Fruit fly (Drosophila melanogaster) whole organism, embryonic: ENCODE measurements around the gene dod.
A peak's percentile ranks its signal among the peaks of the same experiment; 100 is the strongest.

Source experiments
- Antp ChIP-seq: fragments of 200-800 bp; sonication (Bioruptor generic); optimal IDR thresholded peaks from 3 replicates; lab custom pipeline; 2016; ENCODE audit warnings: missing biosample characterization, missing genetic modification characterization
- Atf6 ChIP-seq: fragments of 200-800 bp; sonication (Bioruptor generic); IDR thresholded peaks from 2 replicates; pipeline ENCODE4 v1.3.6; 2022; ENCODE audit warnings: missing biosample characterization, missing genetic modification characterization
- BtbVII ChIP-seq: fragments of 200-800 bp; sonication (Bioruptor generic); optimal IDR thresholded peaks from 3 replicates; lab custom pipeline; 2017; ENCODE audit warnings: missing biosample characterization, mild to moderate bottlenecking, missing genetic modification characterization
- C15 ChIP-seq: fragments of 200-800 bp; sonication (Bioruptor generic); IDR thresholded peaks from 3 replicates; pipeline ENCODE4 v1.3.6; 2022; ENCODE audit warnings: missing biosample characterization, missing genetic modification characterization
- CG10366 ChIP-seq: fragments of 200-800 bp; sonication (Bioruptor generic); IDR thresholded peaks from 2 replicates; pipeline ENCODE4 v1.3.6; 2022; ENCODE audit warnings: missing biosample characterization, missing genetic modification characterization
- CG11504 ChIP-seq: fragments of 200-800 bp; sonication (Bioruptor generic); optimal IDR thresholded peaks from 3 replicates; lab custom pipeline; 2019; ENCODE audit warnings: missing biosample characterization, mild to moderate bottlenecking, missing genetic modification characterization, moderate library complexity
- CG11696 ChIP-seq: fragments of 200-800 bp; sonication (Bioruptor generic); IDR thresholded peaks from 2 replicates; pipeline ENCODE4 v1.3.6; 2022; ENCODE audit warnings: missing biosample characterization, missing genetic modification characterization
- CG13424 ChIP-seq: fragments of 200-800 bp; sonication (Bioruptor generic); optimal IDR thresholded peaks from 2 replicates; lab custom pipeline; 2019; ENCODE audit warnings: missing biosample characterization, mild to moderate bottlenecking, missing genetic modification characterization, moderate library complexity
- CG2199 ChIP-seq: fragments of 200-800 bp; sonication (Bioruptor generic); IDR thresholded peaks from 3 replicates; pipeline ENCODE4 v1.3.6; 2022; ENCODE audit warnings: missing biosample characterization, missing genetic modification characterization
- CG3065 ChIP-seq: fragments of 200-800 bp; sonication (Bioruptor generic); optimal IDR thresholded peaks from 2 replicates; lab custom pipeline; 2016; ENCODE audit warnings: missing biosample characterization, missing genetic modification characterization
- CG4424 ChIP-seq: fragments of 200-800 bp; sonication (Bioruptor generic); optimal IDR thresholded peaks from 3 replicates; lab custom pipeline; 2016; ENCODE audit warnings: missing biosample characterization, missing genetic modification characterization
- CG5245 ChIP-seq: fragments of 200-800 bp; sonication (Bioruptor generic); optimal IDR thresholded peaks from 3 replicates; lab custom pipeline; 2016; ENCODE audit warnings: missing biosample characterization, missing genetic modification characterization
- CG7987 ChIP-seq: fragments of 200-800 bp; sonication (Bioruptor generic); optimal IDR thresholded peaks from 2 replicates; lab custom pipeline; 2018; ENCODE audit warnings: missing biosample characterization, mild to moderate bottlenecking, missing genetic modification characterization, moderate library complexity
- CG8388 ChIP-seq: fragments of 200-800 bp; sonication (Bioruptor generic); optimal IDR thresholded peaks from 2 replicates; lab custom pipeline; 2019; ENCODE audit warnings: missing biosample characterization, mild to moderate bottlenecking, missing genetic modification characterization, moderate library complexity
- CTCF ChIP-seq: fragments of 200-800 bp; sonication (Bioruptor generic); optimal IDR thresholded peaks from 2 replicates; lab custom pipeline; 2017; ENCODE audit warnings: missing biosample characterization, mild to moderate bottlenecking, missing genetic modification characterization, moderate library complexity
- Dll ChIP-seq: fragments of 200-800 bp; sonication (Bioruptor generic); IDR thresholded peaks from 4 replicates; pipeline ENCODE4 v1.3.6; 2022; ENCODE audit warnings: missing biosample characterization, missing genetic modification characterization; ENCODE audit not compliant: partially characterized antibody
- Doc3 ChIP-seq: fragments of 200-800 bp; sonication (Bioruptor generic); IDR thresholded peaks from 3 replicates; pipeline ENCODE4 v1.3.6; 2022; ENCODE audit warnings: missing biosample characterization, missing genetic modification characterization; ENCODE audit not compliant: partially characterized antibody
- E2f2 ChIP-seq: fragments of 200-800 bp; sonication (Bioruptor generic); IDR thresholded peaks from 2 replicates; pipeline ENCODE4 v1.3.6; 2022; ENCODE audit warnings: missing biosample characterization, missing genetic modification characterization
- Ets97D ChIP-seq: fragments of 200-800 bp; sonication (Bioruptor generic); optimal IDR thresholded peaks from 3 replicates; lab custom pipeline; 2016; ENCODE audit warnings: missing biosample characterization, missing genetic modification characterization
- H2.0 ChIP-seq: fragments of 200-800 bp; sonication (Bioruptor generic); IDR thresholded peaks from 2 replicates; pipeline ENCODE4 v1.3.6; 2022; ENCODE audit warnings: missing biosample characterization, missing genetic modification characterization
- HHEX ChIP-seq: fragments of 200-800 bp; sonication (Bioruptor generic); optimal IDR thresholded peaks from 3 replicates; lab custom pipeline; 2017; ENCODE audit warnings: missing biosample characterization, mild to moderate bottlenecking, missing genetic modification characterization, missing genetic modification reagents
- HLH3B ChIP-seq: fragments of 200-800 bp; sonication (Bioruptor generic); IDR thresholded peaks from 2 replicates; pipeline ENCODE4 v1.3.6; 2022; ENCODE audit warnings: missing biosample characterization, missing genetic modification characterization
- Hey ChIP-seq: fragments of 200-800 bp; sonication (Bioruptor generic); optimal IDR thresholded peaks from 3 replicates; lab custom pipeline; 2018; ENCODE audit warnings: missing biosample characterization, mild to moderate bottlenecking, missing genetic modification characterization
- Hr78 ChIP-seq, 2 experiments: fragments of 200-800 bp in 1 of 2; fragments of >200 bp in 1 of 2; sonication (Bioruptor generic) in 1 of 2; optimal IDR thresholded peaks; 2 replicates each; lab custom pipeline; 2017 to 2019; ENCODE audit warnings: missing biosample characterization in 2 of 2, missing genetic modification characterization in 2 of 2, mild to moderate bottlenecking in 1 of 2, moderate library complexity in 1 of 2
- Lim3 ChIP-seq: fragments of 200-800 bp; sonication (Bioruptor generic); IDR thresholded peaks from 2 replicates; pipeline ENCODE4 v1.3.6; 2022; ENCODE audit warnings: missing biosample characterization, missing genetic modification characterization
- Mrtf ChIP-seq: fragments of 200-800 bp; sonication (Bioruptor generic); IDR thresholded peaks from 3 replicates; pipeline ENCODE4 v1.3.6; 2022; ENCODE audit warnings: missing biosample characterization, missing genetic modification characterization
- Rfx ChIP-seq: fragments of 200-800 bp; sonication (Bioruptor generic); IDR thresholded peaks from 2 replicates; pipeline ENCODE4 v1.3.6; 2022; ENCODE audit warnings: missing biosample characterization, missing genetic modification characterization
- Sox102F ChIP-seq: fragments of 200-800 bp; sonication (Bioruptor generic); optimal IDR thresholded peaks from 2 replicates; lab custom pipeline; 2018; ENCODE audit warnings: missing biosample characterization, mild to moderate bottlenecking, missing genetic modification characterization, moderate library complexity
- Tbp ChIP-seq: fragments of >200 bp; optimal IDR thresholded peaks from 2 replicates; lab custom pipeline; 2018; ENCODE audit warnings: missing biosample characterization, missing genetic modification characterization
- Vsx1 ChIP-seq: fragments of 200-800 bp; sonication (Bioruptor generic); optimal IDR thresholded peaks from 2 replicates; lab custom pipeline; 2017; ENCODE audit warnings: missing biosample characterization, mild to moderate bottlenecking, missing genetic modification characterization, missing genetic modification reagents
- abd-A ChIP-seq: fragments of 200-800 bp; sonication (Bioruptor generic); optimal IDR thresholded peaks from 3 replicates; lab custom pipeline; 2019; ENCODE audit warnings: missing biosample characterization, mild to moderate bottlenecking, missing genetic modification characterization, moderate library complexity
- chm ChIP-seq: fragments of 200-800 bp; sonication (Bioruptor generic); IDR thresholded peaks from 2 replicates; pipeline ENCODE4 v1.3.6; 2022; ENCODE audit warnings: missing biosample characterization, missing genetic modification characterization
- cwo ChIP-seq: fragments of 200-800 bp; sonication (Bioruptor generic); optimal IDR thresholded peaks from 3 replicates; lab custom pipeline; 2017; ENCODE audit warnings: missing biosample characterization, missing genetic modification characterization, mild to moderate bottlenecking, moderate library complexity, missing genetic modification reagents
- dysf ChIP-seq: fragments of 200-800 bp; sonication (Bioruptor generic); IDR thresholded peaks from 3 replicates; pipeline ENCODE4 v1.3.6; 2022; ENCODE audit warnings: missing biosample characterization, missing genetic modification characterization
- exex ChIP-seq: fragments of 200-800 bp; sonication (Bioruptor generic); optimal IDR thresholded peaks from 4 replicates; lab custom pipeline; 2018; ENCODE audit warnings: missing biosample characterization, mild to moderate bottlenecking, missing genetic modification characterization, moderate library complexity
- fd3F ChIP-seq: fragments of 200-800 bp; sonication (Bioruptor generic); optimal IDR thresholded peaks from 2 replicates; lab custom pipeline; 2018; ENCODE audit warnings: missing biosample characterization, mild to moderate bottlenecking, missing genetic modification characterization, moderate library complexity
- gsb-n ChIP-seq: fragments of 200-800 bp; sonication (Bioruptor generic); optimal IDR thresholded peaks from 3 replicates; lab custom pipeline; 2018; ENCODE audit warnings: missing biosample characterization, mild to moderate bottlenecking, missing genetic modification characterization
- ham ChIP-seq: fragments of 200-800 bp; sonication (Bioruptor generic); IDR thresholded peaks from 2 replicates; pipeline ENCODE4 v1.3.6; 2022; ENCODE audit warnings: missing biosample characterization, missing genetic modification characterization
- jigr1 ChIP-seq: fragments of 200-800 bp; sonication (Bioruptor generic); IDR thresholded peaks from 3 replicates; pipeline ENCODE4 v1.3.6; 2022; ENCODE audit warnings: missing biosample characterization, missing genetic modification characterization
- mld ChIP-seq: fragments of 200-800 bp; sonication (Bioruptor generic); IDR thresholded peaks from 3 replicates; pipeline ENCODE4 v1.3.6; 2022; ENCODE audit warnings: missing biosample characterization, missing genetic modification characterization; ENCODE audit not compliant: partially characterized antibody
- nmo ChIP-seq: fragments of 200-800 bp; sonication (Bioruptor generic); optimal IDR thresholded peaks from 2 replicates; lab custom pipeline; 2018; ENCODE audit warnings: missing biosample characterization, mild to moderate bottlenecking, missing genetic modification characterization, moderate library complexity
- nom ChIP-seq: fragments of 200-800 bp; sonication (Bioruptor generic); optimal IDR thresholded peaks from 2 replicates; lab custom pipeline; 2017; ENCODE audit warnings: missing biosample characterization, missing genetic modification characterization, mild to moderate bottlenecking, moderate library complexity, missing genetic modification reagents
- pb ChIP-seq: fragments of 200-800 bp; sonication (Bioruptor generic); optimal IDR thresholded peaks from 3 replicates; lab custom pipeline; 2016; ENCODE audit warnings: missing biosample characterization, missing genetic modification characterization
- rib ChIP-seq: fragments of 200-800 bp; sonication (Bioruptor generic); IDR thresholded peaks from 2 replicates; pipeline ENCODE4 v1.3.6; 2022; ENCODE audit warnings: missing biosample characterization, missing genetic modification characterization
- sima ChIP-seq: fragments of 200-800 bp; sonication (Bioruptor generic); optimal IDR thresholded peaks from 2 replicates; lab custom pipeline; 2016; ENCODE audit warnings: missing biosample characterization, missing genetic modification characterization
- slou ChIP-seq: fragments of 200-800 bp; sonication (Bioruptor generic); optimal IDR thresholded peaks from 3 replicates; lab custom pipeline; 2016; ENCODE audit warnings: missing biosample characterization, missing genetic modification characterization
- stc ChIP-seq: fragments of 200-800 bp; sonication (Bioruptor generic); IDR thresholded peaks from 2 replicates; pipeline ENCODE4 v1.3.6; 2022; ENCODE audit warnings: missing biosample characterization, missing genetic modification characterization
- sug ChIP-seq: fragments of 200-800 bp; optimal IDR thresholded peaks from 2 replicates; lab custom pipeline; 2019; ENCODE audit warnings: missing biosample characterization, mild to moderate bottlenecking, missing genetic modification characterization, moderate library complexity
- unc-4 ChIP-seq: fragments of 200-800 bp; sonication (Bioruptor generic); IDR thresholded peaks from 2 replicates; pipeline ENCODE4 v1.3.6; 2022; ENCODE audit warnings: missing biosample characterization, missing genetic modification characterization; ENCODE audit not compliant: partially characterized antibody
- vfl ChIP-seq: fragments of 200-800 bp; sonication (Bioruptor generic); optimal IDR thresholded peaks from 2 replicates; lab custom pipeline; 2016; ENCODE audit warnings: missing biosample characterization, missing genetic modification characterization
- z ChIP-seq: fragments of 200-800 bp; sonication (Bioruptor generic); IDR thresholded peaks from 3 replicates; pipeline ENCODE4 v1.3.6; 2022; ENCODE audit warnings: missing biosample characterization, missing genetic modification characterization

dod gene

DNA sequence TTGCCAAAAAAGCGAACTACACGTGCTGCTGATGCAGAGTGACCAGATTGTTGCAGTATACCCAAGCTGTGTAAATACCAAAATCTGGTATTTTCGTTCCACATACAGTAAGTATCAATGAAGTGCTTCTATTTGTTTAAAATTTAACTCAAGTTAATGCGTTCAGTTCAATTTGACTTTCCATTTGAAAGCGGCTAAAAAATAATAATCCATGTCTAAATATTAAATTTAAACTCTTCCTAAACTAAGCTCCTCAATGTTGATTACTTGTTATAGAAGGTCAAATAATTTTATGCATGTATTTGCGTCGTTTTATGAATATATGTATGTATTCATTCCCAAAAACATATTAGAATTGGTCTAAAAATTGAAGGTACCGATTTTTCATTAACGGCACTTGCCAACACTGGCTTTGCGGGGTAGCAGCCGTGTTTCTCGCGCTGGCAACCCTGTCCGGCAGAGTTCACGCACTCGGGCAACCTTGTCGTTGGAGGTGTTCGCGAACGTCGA, 4.7 kb downstream of the dod start, which contains the start of the genes peng and sol (continued):
- TF ChIP-seq CG13424 (peak; percentile 74), HLH3B (GFP tag; lab: Robert Waterston, UW) (peak; percentile 27; the same call in 1 of the 2 replicates), Vsx1 (GFP tag; lab: Kevin White, UChicago) (no peak), chm (GFP tag; lab: Robert Waterston, UW) (no peak), dysf (peak; percentile 56; the same call in 2 of the 3 replicates), Tbp (GFP tag; lab: Kevin White, UChicago) (no peak), Hr78 (GFP tag; optimal IDR thresholded peaks at IDR 0.05; lab: Kevin White, UChicago) (no peak), gsb-n (tag; lab: Kevin White, UChicago) (no peak), ham (GFP tag; lab: Robert Waterston, UW) (no peak), vfl (GFP tag; lab: Kevin White, UChicago) (peak; percentile 36), Antp (GFP tag; lab: Kevin White, UChicago) (peak; percentile 78), Ets97D (GFP tag; lab: Kevin White, UChicago) (peak; percentile 66), nmo (GFP tag; lab: Kevin White, UChicago) (peak; percentile 85), pb (no peak), Lim3 (no peak), Dll (GFP tag; lab: Robert Waterston, UW) (0 out of 4 replicates have a peak, but pooled peaks have one; percentile 30), mld (GFP tag; lab: Robert Waterston, UW) (no peak), HHEX (GFP tag; lab: Kevin White, UChicago) (peak; percentile 75), exex (no peak), sug (tag; lab: Kevin White, UChicago) (peak; percentile 44), Doc3 (GFP tag; lab: Robert Waterston, UW) (no peak), BtbVII (GFP tag; lab: Kevin White, UChicago) (peak; percentile 47), Hey (no peak), abd-A (tag; lab: Kevin White, UChicago) (no peak), CG4424 (GFP tag; lab: Kevin White, UChicago) (peak; percentile 78), CG11504 (tag; lab: Kevin White, UChicago) (no peak), unc-4 (GFP tag; lab: Robert Waterston, UW) (no peak), Atf6 (GFP tag; lab: Robert Waterston, UW) (peak; percentile 68; the same call in 1 of the 2 replicates), E2f2 (GFP tag; lab: Robert Waterston, UW) (peak; percentile 46), CG2199 (no peak), fd3F (GFP tag; lab: Kevin White, UChicago) (peak; percentile 44), jigr1 (GFP tag; lab: Robert Waterston, UW) (no peak), Rfx (GFP tag; lab: Robert Waterston, UW) (peak; percentile 71), CG10366 (GFP tag; lab: Robert Waterston, UW) (peak; percentile 59), CG5245 (GFP tag; lab: Kevin White, UChicago) (peak; percentile 60), H2.0 (GFP tag; lab: Robert Waterston, UW) (peak; percentile 64), C15 (0 out of 3 replicates have a peak, but pooled peaks have one; percentile 25), CG7987 (GFP tag; lab: Kevin White, UChicago) (peak; percentile 15), sima (no peak), stc (GFP tag; lab: Robert Waterston, UW) (0 out of 2 replicates have a peak, but pooled peaks have one; percentile 36), CG11696 (GFP tag; lab: Robert Waterston, UW) (no peak), CG8388 (GFP tag; lab: Kevin White, UChicago) (peak; percentile 61), Sox102F (peak; percentile 69), z (GFP tag; lab: Robert Waterston, UW) (no peak), rib (GFP tag; lab: Robert Waterston, UW) (peak; percentile 42; the same call in 1 of the 2 replicates), cwo (GFP tag; lab: Kevin White, UChicago) (peak; percentile 81), Mrtf (GFP tag; lab: Robert Waterston, UW) (peak; percentile 52; the same call in 1 of the 3 replicates), slou (GFP tag; lab: Kevin White, UChicago) (peak; percentile 77), CG3065 (GFP tag; lab: Kevin White, UChicago) (peak; percentile 7), CTCF (GFP tag; lab: Kevin White, UChicago) (peak; percentile 18), nom (GFP tag; lab: Kevin White, UChicago) (peak; percentile 18)
